Fruit fly (Drosophila melanogaster) whole organism, embryonic: ENCODE results near the gene Ir94f.

Experiments
- Asciz ChIP-seq: fragments of 200-800 bp; sonication (Bioruptor generic); optimal IDR thresholded peaks from 2 replicates; lab custom pipeline; 2017; ENCODE audit warnings: missing biosample characterization, mild to moderate bottlenecking, missing genetic modification characterization, missing genetic modification reagents
- Awh ChIP-seq: fragments of 200-800 bp; sonication (Bioruptor generic); IDR thresholded peaks from 2 replicates; pipeline ENCODE4, ENCODE4 v1.3.6; 2022; ENCODE audit warnings: missing biosample characterization, missing genetic modification characterization
- CG11247 ChIP-seq: fragments of 200-800 bp; sonication (Bioruptor generic); IDR thresholded peaks from 2 replicates; pipeline ENCODE4 v1.3.6; 2022; ENCODE audit warnings: missing biosample characterization, missing genetic modification characterization
- CG12071 ChIP-seq: fragments of 200-800 bp; sonication (Bioruptor generic); optimal IDR thresholded peaks from 3 replicates; lab custom pipeline; 2018; ENCODE audit warnings: missing biosample characterization, mild to moderate bottlenecking, missing genetic modification characterization
- CG12769 ChIP-seq: fragments of 200-800 bp; sonication (Bioruptor generic); optimal IDR thresholded peaks from 2 replicates; lab custom pipeline; 2019; ENCODE audit warnings: missing biosample characterization, mild to moderate bottlenecking, missing genetic modification characterization, moderate library complexity
- CG13424 ChIP-seq: fragments of 200-800 bp; sonication (Bioruptor generic); optimal IDR thresholded peaks from 2 replicates; lab custom pipeline; 2019; ENCODE audit warnings: missing biosample characterization, mild to moderate bottlenecking, missing genetic modification characterization, moderate library complexity
- CG16863 ChIP-seq: fragments of 200-800 bp; sonication (Bioruptor generic); optimal IDR thresholded peaks from 3 replicates; lab custom pipeline; 2016; ENCODE audit warnings: missing biosample characterization, missing genetic modification characterization
- CG17328 ChIP-seq: fragments of 200-800 bp; sonication (Bioruptor generic); IDR thresholded peaks from 2 replicates; pipeline ENCODE4 v1.3.6; 2022; ENCODE audit warnings: missing biosample characterization, missing genetic modification characterization
- CG17359 ChIP-seq: fragments of 200-800 bp; sonication (Bioruptor generic); optimal IDR thresholded peaks from 3 replicates; lab custom pipeline; 2018; ENCODE audit warnings: missing biosample characterization, mild to moderate bottlenecking, missing genetic modification characterization, moderate library complexity
- CG18599 ChIP-seq: fragments of 200-800 bp; sonication (Bioruptor generic); optimal IDR thresholded peaks from 3 replicates; lab custom pipeline; 2017; ENCODE audit warnings: missing biosample characterization, missing genetic modification characterization, mild to moderate bottlenecking, moderate library complexity, missing genetic modification reagents
- CG2678 ChIP-seq: fragments of 200-800 bp; sonication (Bioruptor generic); optimal IDR thresholded peaks from 3 replicates; lab custom pipeline; 2019; ENCODE audit warnings: missing biosample characterization, mild to moderate bottlenecking, missing genetic modification characterization, moderate library complexity
- CG32772 ChIP-seq: fragments of 200-800 bp; sonication (Bioruptor generic); IDR thresholded peaks from 2 replicates; pipeline ENCODE4 v1.3.6; 2022; ENCODE audit warnings: missing biosample characterization, missing genetic modification characterization
- CG6272 ChIP-seq: fragments of 200-800 bp; sonication (Bioruptor generic); IDR thresholded peaks from 2 replicates; pipeline ENCODE4 v1.3.6; 2022; ENCODE audit warnings: missing biosample characterization, missing genetic modification characterization
- CG7745 ChIP-seq: fragments of 200-800 bp; sonication (Bioruptor generic); optimal IDR thresholded peaks from 2 replicates; lab custom pipeline; 2018; ENCODE audit warnings: missing biosample characterization, mild to moderate bottlenecking, missing genetic modification characterization, moderate library complexity
- CG7839 ChIP-seq: fragments of 200-800 bp; sonication (Bioruptor generic); optimal IDR thresholded peaks from 3 replicates; lab custom pipeline; 2018; ENCODE audit warnings: missing biosample characterization, mild to moderate bottlenecking, missing genetic modification characterization, moderate library complexity
- CG8290 ChIP-seq, 3 experiments: fragments of 200-800 bp; sonication (Bioruptor generic); optimal IDR thresholded peaks; 2 replicates each; lab custom pipeline; 2016 to 2019; ENCODE audit warnings: missing biosample characterization in 3 of 3, missing genetic modification characterization in 3 of 3, mild to moderate bottlenecking in 2 of 3, moderate library complexity in 1 of 3
- CG8944 ChIP-seq: fragments of 200-800 bp; sonication (Bioruptor generic); optimal IDR thresholded peaks from 3 replicates; lab custom pipeline; 2016; ENCODE audit warnings: missing biosample characterization, missing genetic modification characterization
- CG9437 ChIP-seq: fragments of 200-800 bp; sonication (Bioruptor generic); optimal IDR thresholded peaks from 2 replicates; lab custom pipeline; 2018; ENCODE audit warnings: missing biosample characterization, mild to moderate bottlenecking, missing genetic modification characterization
- D ChIP-seq, 2 experiments: fragments of 200-800 bp in 1 of 2; fragments of >200 bp in 1 of 2; sonication (Bioruptor generic) in 1 of 2; optimal IDR thresholded peaks; 2 replicates in 1 of 2; 3 replicates in 1 of 2; lab custom pipeline; 2017; ENCODE audit warnings: mild to moderate bottlenecking in 1 of 2, missing biosample characterization in 1 of 2, missing genetic modification characterization in 1 of 2, missing genetic modification reagents in 1 of 2
- D19A ChIP-seq: fragments of 200-800 bp; optimal IDR thresholded peaks from 3 replicates; lab custom pipeline; 2019; ENCODE audit warnings: missing biosample characterization, mild to moderate bottlenecking, missing genetic modification characterization, moderate library complexity
- Deaf1 ChIP-seq: fragments of 200-800 bp; optimal IDR thresholded peaks from 3 replicates; lab custom pipeline; 2019; ENCODE audit warnings: missing biosample characterization, mild to moderate bottlenecking, missing genetic modification characterization, moderate library complexity
- Dp ChIP-seq: fragments of 200-800 bp; sonication (Bioruptor generic); optimal IDR thresholded peaks from 2 replicates; lab custom pipeline; 2018; ENCODE audit warnings: missing biosample characterization, mild to moderate bottlenecking, missing genetic modification characterization, moderate library complexity
- Elba2 ChIP-seq: fragments of 200-800 bp; sonication (Bioruptor generic); optimal IDR thresholded peaks from 3 replicates; lab custom pipeline; 2016; ENCODE audit warnings: missing biosample characterization, missing genetic modification characterization
- Ets65A ChIP-seq: fragments of 200-800 bp; sonication (Bioruptor generic); peaks from one replicate; lab custom pipeline; 2016; ENCODE audit warnings: missing biosample characterization, missing genetic modification characterization
- H15 ChIP-seq: fragments of 200-800 bp; sonication (Bioruptor generic); IDR thresholded peaks from 3 replicates; pipeline ENCODE4 v1.3.6; 2022; ENCODE audit warnings: missing biosample characterization, missing genetic modification characterization
- HLH3B ChIP-seq: fragments of 200-800 bp; sonication (Bioruptor generic); IDR thresholded peaks from 2 replicates; pipeline ENCODE4 v1.3.6; 2022; ENCODE audit warnings: missing biosample characterization, missing genetic modification characterization
- Hr3 ChIP-seq: fragments of 200-800 bp; sonication (Bioruptor generic); optimal IDR thresholded peaks from 3 replicates; lab custom pipeline; 2016; ENCODE audit warnings: missing biosample characterization, missing genetic modification characterization
- Lhr ChIP-seq: fragments of 200-800 bp; sonication (Bioruptor generic); optimal IDR thresholded peaks from 3 replicates; lab custom pipeline; 2017; ENCODE audit warnings: mild to moderate bottlenecking, missing biosample characterization, missing genetic modification reagents, missing genetic modification characterization
- Nf-YB ChIP-seq: fragments of 200-800 bp; sonication (Bioruptor generic); optimal IDR thresholded peaks from 3 replicates; lab custom pipeline; 2019; ENCODE audit warnings: missing biosample characterization, mild to moderate bottlenecking, missing genetic modification characterization, moderate library complexity
- Sox100B ChIP-seq: fragments of 200-800 bp; sonication (Bioruptor generic); optimal IDR thresholded peaks from 3 replicates; lab custom pipeline; 2018; ENCODE audit warnings: missing biosample characterization, mild to moderate bottlenecking, missing genetic modification characterization
- Sry-β ChIP-seq: fragments of 200-800 bp; sonication (Bioruptor generic); optimal IDR thresholded peaks from 2 replicates; lab custom pipeline; 2018; ENCODE audit warnings: missing biosample characterization, mild to moderate bottlenecking, missing genetic modification characterization, moderate library complexity
- aop ChIP-seq: fragments of 200-800 bp; sonication (Bioruptor generic); IDR thresholded peaks from 2 replicates; pipeline ENCODE4 v1.3.6; 2022; ENCODE audit warnings: missing biosample characterization, missing genetic modification characterization
- ara ChIP-seq: fragments of 200-800 bp; sonication (Bioruptor generic); IDR thresholded peaks from 2 replicates; pipeline ENCODE4 v1.3.6; 2022; ENCODE audit warnings: missing biosample characterization, missing genetic modification characterization
- bowl ChIP-seq: fragments of 200-800 bp; sonication (Bioruptor generic); IDR thresholded peaks from 2 replicates; pipeline ENCODE4 v1.3.6; 2022; ENCODE audit warnings: missing biosample characterization, missing genetic modification characterization
- ewg ChIP-seq: fragments of 200-800 bp; sonication (Bioruptor generic); optimal IDR thresholded peaks from 3 replicates; lab custom pipeline; 2017; ENCODE audit warnings: mild to moderate bottlenecking, missing biosample characterization, missing genetic modification reagents, missing genetic modification characterization
- fu2 ChIP-seq: fragments of 200-800 bp; sonication (Bioruptor generic); optimal IDR thresholded peaks from 2 replicates; lab custom pipeline; 2016; ENCODE audit warnings: missing biosample characterization, missing genetic modification characterization
- lola ChIP-seq, 3 experiments: fragments of >200 bp in 2 of 3; fragments of 200-800 bp in 1 of 3; sonication (Bioruptor generic) in 1 of 3; optimal IDR thresholded peaks; 2 replicates each; lab custom pipeline; 2017 to 2019; ENCODE audit warnings: missing biosample characterization in 3 of 3, missing genetic modification characterization in 3 of 3, mild to moderate bottlenecking in 1 of 3, moderate library complexity in 1 of 3
- nerfin-2 ChIP-seq: fragments of 200-800 bp; sonication (Bioruptor generic); IDR thresholded peaks from 2 replicates; pipeline ENCODE4 v1.3.6; 2022; ENCODE audit warnings: missing biosample characterization, missing genetic modification characterization; ENCODE audit not compliant: partially characterized antibody
- onecut ChIP-seq: fragments of 200-800 bp; sonication (Bioruptor generic); IDR thresholded peaks from 2 replicates; pipeline ENCODE4 v1.3.6; 2022; ENCODE audit warnings: missing biosample characterization, missing genetic modification characterization
- prd ChIP-seq, 3 experiments: fragments of >200 bp in 2 of 3; fragments of 200-800 bp in 1 of 3; sonication (Bioruptor generic) in 1 of 3; optimal IDR thresholded peaks in 2 of 3; IDR thresholded peaks in 1 of 3; 2 replicates in 2 of 3; 3 replicates in 1 of 3; pipeline versions ENCODE4 v1.3.6 to Lab custom; 2017 to 2022; ENCODE audit warnings: missing biosample characterization in 1 of 3, missing genetic modification characterization in 1 of 3
- sd ChIP-seq: fragments of 200-800 bp; sonication (Bioruptor generic); optimal IDR thresholded peaks from 3 replicates; lab custom pipeline; 2018; ENCODE audit warnings: missing biosample characterization, mild to moderate bottlenecking, missing genetic modification characterization, moderate library complexity
- sr ChIP-seq: fragments of 200-800 bp; sonication (Bioruptor generic); IDR thresholded peaks from 3 replicates; pipeline ENCODE4 v1.3.6; 2022; ENCODE audit warnings: missing biosample characterization, missing genetic modification characterization
- stc ChIP-seq: fragments of 200-800 bp; sonication (Bioruptor generic); IDR thresholded peaks from 2 replicates; pipeline ENCODE4 v1.3.6; 2022; ENCODE audit warnings: missing biosample characterization, missing genetic modification characterization
- trh ChIP-seq: fragments of 200-800 bp; sonication (Bioruptor generic); optimal IDR thresholded peaks from 2 replicates; lab custom pipeline; 2016; ENCODE audit warnings: missing biosample characterization, missing genetic modification characterization
- tx ChIP-seq: fragments of 200-800 bp; sonication (Bioruptor generic); optimal IDR thresholded peaks from 2 replicates; lab custom pipeline; 2016; ENCODE audit warnings: missing biosample characterization, missing genetic modification characterization
- vnd ChIP-seq: fragments of 200-800 bp; sonication (Bioruptor generic); IDR thresholded peaks from 3 replicates; pipeline ENCODE4 v1.3.6; 2022; ENCODE audit warnings: missing biosample characterization, missing genetic modification characterization; ENCODE audit not compliant: partially characterized antibody
- vvl ChIP-seq: fragments of 200-800 bp; sonication (Bioruptor generic); IDR thresholded peaks from 2 replicates; pipeline ENCODE4 v1.3.6; 2022; ENCODE audit warnings: missing biosample characterization, missing genetic modification characterization

The Ir94f gene

DNA sequence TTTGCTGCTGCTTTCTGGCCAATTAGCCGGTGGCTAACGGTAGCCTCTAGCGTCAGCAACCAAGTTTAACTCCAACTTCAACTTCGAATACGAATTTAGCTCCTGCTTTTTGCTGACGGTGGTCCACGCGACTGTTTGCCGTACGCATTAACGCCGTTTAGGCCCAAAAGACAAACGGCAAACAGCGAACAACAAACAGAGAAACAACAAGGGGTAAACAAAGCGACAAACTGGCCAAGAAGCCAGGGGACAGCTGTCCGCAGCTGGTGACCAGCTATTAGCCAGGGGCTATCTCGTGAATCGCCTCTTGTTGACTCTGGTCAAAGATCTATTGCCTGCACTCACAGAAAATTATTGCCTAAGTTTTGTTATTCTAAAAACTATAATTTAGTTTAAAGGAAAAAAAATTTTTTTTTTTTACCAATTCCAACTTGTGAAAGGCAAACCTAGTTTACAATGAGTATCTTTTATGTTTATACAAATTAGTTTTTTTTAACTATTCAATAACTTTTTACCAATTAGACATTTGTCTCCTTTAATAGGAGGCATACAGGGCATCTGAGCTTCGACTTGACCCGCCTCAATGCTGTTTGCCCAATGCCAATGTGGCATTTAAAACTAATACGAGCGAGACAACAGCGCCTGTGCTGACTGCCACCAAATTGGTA, 36.3 kb upstream of the Ir94f start (continued):
- no peak for TF ChIP-seq CG7839 (tag; lab: Kevin White, UChicago)
- TF ChIP-seq ewg (GFP tag; lab: Kevin White, UChicago): no peak
- TF ChIP-seq CG32772: no peak
- peak; percentile 17 for TF ChIP-seq CG12769
- TF ChIP-seq CG13424: no peak
- TF ChIP-seq CG17328: peak; percentile 36; the same call in 1 of the 2 replicates
- peak; percentile 30 for TF ChIP-seq CG17359 (tag; lab: Kevin White, UChicago)
- TF ChIP-seq sr (GFP tag; lab: Robert Waterston, UW): peak; percentile 49; the same call in 1 of the 3 replicates
- TF ChIP-seq ara: peak; percentile 41
- peak; percentile 56 for TF ChIP-seq onecut
- no peak for TF ChIP-seq trh (GFP tag; lab: Kevin White, UChicago)
- peak; percentile 52 for TF ChIP-seq Asciz
- TF ChIP-seq Ets65A: peak; percentile 80
- TF ChIP-seq CG8290 (GFP tag; optimal IDR thresholded peaks at IDR 0.05; lab: Kevin White, UChicago): no peak
- TF ChIP-seq CG8290 (tag; optimal IDR thresholded peaks at IDR 0.05; lab: Kevin White, UChicago): peak in 1 of 2 experiments; percentile 64
- 0 out of 3 replicates have a peak, but pooled peaks have one; percentile 11 for TF ChIP-seq H15 (GFP tag; lab: Robert Waterston, UW)
- peak; percentile 43; the same call in 1 of the 2 replicates for TF ChIP-seq bowl
- TF ChIP-seq CG8944: no peak
- no peak for TF ChIP-seq aop (GFP tag; lab: Robert Waterston, UW)
- peak; percentile 35 for TF ChIP-seq CG18599
- TF ChIP-seq Lhr: peak; percentile 7
- TF ChIP-seq stc (GFP tag; lab: Robert Waterston, UW): peak; percentile 34; the same call in 1 of the 2 replicates
- TF ChIP-seq CG16863: peak; percentile 15
- TF ChIP-seq Sox100B: peak; percentile 57
- no peak for TF ChIP-seq prd (optimal IDR thresholded peaks at IDR 0.05; lab: Kevin White, UChicago)
- no peak for TF ChIP-seq prd (GFP tag; IDR thresholded peaks at IDR 0.05; lab: Robert Waterston, UW)
- TF ChIP-seq Sry-β (GFP tag; lab: Kevin White, UChicago): no peak
- TF ChIP-seq Nf-YB (GFP tag; lab: Kevin White, UChicago): no peak
- TF ChIP-seq CG11247: 0 out of 2 replicates have a peak, but pooled peaks have one; percentile 4
- TF ChIP-seq Hr3 (GFP tag; lab: Kevin White, UChicago): no peak
- TF ChIP-seq CG12071: peak; percentile 28
- peak; percentile 25; the same call in 1 of the 2 replicates for TF ChIP-seq HLH3B (GFP tag; lab: Robert Waterston, UW)
- peak in 1 of 3 experiments; percentile 15 for TF ChIP-seq lola (GFP tag; optimal IDR thresholded peaks at IDR 0.05; lab: Kevin White, UChicago)
- no peak for TF ChIP-seq CG6272
- no peak for TF ChIP-seq D (optimal IDR thresholded peaks at IDR 0.05; lab: Kevin White, UChicago)
- peak; percentile 48 for TF ChIP-seq D (GFP tag; optimal IDR thresholded peaks at IDR 0.05; lab: Kevin White, UChicago)

DNA sequence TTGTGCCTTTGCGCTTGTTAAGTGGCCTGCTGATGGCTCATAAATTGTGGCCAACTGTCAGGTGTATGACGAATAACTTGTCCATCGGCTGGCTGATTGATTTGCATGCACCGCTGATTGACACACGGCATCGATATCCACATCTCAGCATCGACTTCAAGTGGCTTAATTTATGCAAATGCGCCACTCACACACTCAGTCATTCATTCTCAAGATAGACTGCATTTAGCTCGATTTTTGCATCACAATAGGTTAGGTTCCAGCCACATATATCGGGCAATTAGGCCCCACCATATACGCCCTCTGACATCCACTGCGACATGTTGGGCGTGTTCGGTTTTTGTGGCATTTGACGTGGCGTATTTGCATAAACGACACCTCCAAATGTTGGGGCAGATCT, 25.8 kb upstream of the Ir94f start:
- peak; percentile 52; the same call in 1 of the 2 replicates for TF ChIP-seq vvl (GFP tag; lab: Robert Waterston, UW)
- TF ChIP-seq sr (GFP tag; lab: Robert Waterston, UW): 0 out of 3 replicates have a peak, but pooled peaks have one; percentile 18
- peak; percentile 51; the same call in 1 of the 2 replicates for TF ChIP-seq Awh (GFP tag; lab: Robert Waterston, UW)
- TF ChIP-seq Dp (GFP tag; lab: Kevin White, UChicago): no peak
- TF ChIP-seq, all 482 proteins: peak for 3

DNA sequence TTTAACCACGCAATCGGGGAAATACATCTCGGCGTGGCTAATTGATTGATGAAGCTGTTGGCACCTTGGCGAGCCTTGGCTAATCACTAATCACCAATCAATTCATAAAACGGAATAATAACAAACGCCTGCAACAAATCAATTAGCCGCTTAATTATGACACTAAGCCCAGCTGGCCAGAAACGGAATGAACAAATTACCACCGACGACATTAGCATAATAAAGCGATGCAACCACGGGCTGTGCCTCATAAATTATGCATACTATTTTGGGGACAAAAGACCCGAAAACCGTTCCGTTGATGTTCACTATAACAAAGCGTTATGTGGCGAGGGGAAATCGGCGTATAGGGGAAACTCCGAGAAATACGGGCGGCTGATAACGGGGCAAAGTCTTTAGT, 21.0 kb upstream of the Ir94f start:
- TF ChIP-seq Elba2 (GFP tag; lab: Kevin White, UChicago) (no peak), tx (no peak), CG2678 (no peak), nerfin-2 (GFP tag; lab: Robert Waterston, UW) (no peak), CG7745 (tag; lab: Kevin White, UChicago) (no peak), Deaf1 (tag; lab: Kevin White, UChicago) (no peak), vvl (GFP tag; lab: Robert Waterston, UW) (peak; percentile 98), D19A (no peak), sd (tag; lab: Kevin White, UChicago) (peak; percentile 43), vnd (no peak), CG9437 (no peak), fu2 (no peak)
